Fruit fly (Drosophila melanogaster): ENCODE results near the gene CG33631.

- TF ChIP-seq pan (optimal IDR thresholded peaks at IDR 0.05) = no peak
- TF ChIP-seq psq (optimal IDR thresholded peaks at IDR 0.05) = no peak
- TF ChIP-seq usp (GFP tag; optimal IDR thresholded peaks at IDR 0.05) = no peak
- TF ChIP-seq EcR (GFP tag; optimal IDR thresholded peaks at IDR 0.05) = no peak
- no peak for TF ChIP-seq Dll (optimal IDR thresholded peaks at IDR 0.05)
- TF ChIP-seq CG8478 (optimal IDR thresholded peaks at IDR 0.05) = no peak
Observed at dm6 chr3R:10099401-10099848, 35.6 kb downstream of the CG33631 start.
